Fruit fly (Drosophila melanogaster): ENCODE measurements around the gene CG11570.

The CG11570 gene

DNA sequence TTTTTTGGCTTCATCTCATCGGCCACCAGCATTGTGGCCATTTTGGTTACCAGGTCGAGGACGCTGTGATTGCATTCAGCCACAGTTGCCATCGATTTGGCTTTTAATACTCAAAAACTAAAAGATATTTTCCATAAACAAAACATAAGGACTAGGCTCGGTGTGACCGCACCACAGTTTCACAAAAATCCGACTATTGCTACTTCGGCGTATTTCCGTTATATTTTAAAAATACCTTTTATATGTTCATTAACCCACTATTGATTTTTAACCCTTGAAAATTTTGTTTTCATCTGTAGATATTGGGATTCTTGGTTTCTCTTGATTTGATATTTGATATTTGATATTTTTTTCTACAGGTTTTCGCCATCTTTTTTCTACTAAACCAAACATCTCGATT is 40.4 kb upstream of the CG11570 start, which contains the start of gene Grip163 (continued):
- TF ChIP-seq Med (GFP tag), result no peak
- no peak for TF ChIP-seq ac (GFP tag; optimal IDR thresholded peaks at IDR 0.05)
- no peak for TF ChIP-seq Dad (GFP tag; optimal IDR thresholded peaks at IDR 0.05)
- TF ChIP-seq C15 (GFP tag; IDR thresholded peaks at IDR 0.05), result no peak
- no peak for TF ChIP-seq Lim3 (GFP tag; IDR thresholded peaks at IDR 0.05)
- TF ChIP-seq onecut (GFP tag; IDR thresholded peaks at IDR 0.05), result peak; percentile 78
- no peak for TF ChIP-seq Hsf (GFP tag; optimal IDR thresholded peaks at IDR 0.05)
- no peak for TF ChIP-seq Rx (GFP tag; IDR thresholded peaks at IDR 0.05)
- TF ChIP-seq CG4707 (GFP tag; optimal IDR thresholded peaks at IDR 0.05), result no peak
- no peak for TF ChIP-seq CG13424 (tag; optimal IDR thresholded peaks at IDR 0.05)
- TF ChIP-seq Bgb (GFP tag; IDR thresholded peaks at IDR 0.05; ENCODE audit: partially characterized antibody), result no peak
- no peak for TF ChIP-seq CG14050 (GFP tag; IDR thresholded peaks at IDR 0.05)
- TF ChIP-seq gcm (GFP tag; optimal IDR thresholded peaks at IDR 0.05), result no peak
- peak; percentile 70 for TF ChIP-seq gfzf (GFP tag; optimal IDR thresholded peaks at IDR 0.05)
- no peak for TF ChIP-seq dysf (GFP tag; IDR thresholded peaks at IDR 0.05)
- no peak for TF ChIP-seq yki (optimal IDR thresholded peaks at IDR 0.05)
- no peak for TF ChIP-seq CG34376 (GFP tag; optimal IDR thresholded peaks at IDR 0.05)
- no peak for TF ChIP-seq CG6813 (GFP tag; optimal IDR thresholded peaks at IDR 0.05)
- TF ChIP-seq CG1529 (GFP tag; optimal IDR thresholded peaks at IDR 0.05), result no peak
- no peak for TF ChIP-seq MTF-1 (GFP tag; optimal IDR thresholded peaks at IDR 0.05; ENCODE audit: borderline replicate concordance)
- no peak for TF ChIP-seq sc (optimal IDR thresholded peaks at IDR 0.05)
- no peak for TF ChIP-seq sc (GFP tag; optimal IDR thresholded peaks at IDR 0.05)
- no peak for TF ChIP-seq bbx (GFP tag; IDR thresholded peaks at IDR 0.05; ENCODE audit: partially characterized antibody)
- no peak for TF ChIP-seq CG16813 (GFP tag; IDR thresholded peaks at IDR 0.05; ENCODE audit: partially characterized antibody)
- TF ChIP-seq CG5245 (GFP tag; optimal IDR thresholded peaks at IDR 0.05), result no peak

DNA sequence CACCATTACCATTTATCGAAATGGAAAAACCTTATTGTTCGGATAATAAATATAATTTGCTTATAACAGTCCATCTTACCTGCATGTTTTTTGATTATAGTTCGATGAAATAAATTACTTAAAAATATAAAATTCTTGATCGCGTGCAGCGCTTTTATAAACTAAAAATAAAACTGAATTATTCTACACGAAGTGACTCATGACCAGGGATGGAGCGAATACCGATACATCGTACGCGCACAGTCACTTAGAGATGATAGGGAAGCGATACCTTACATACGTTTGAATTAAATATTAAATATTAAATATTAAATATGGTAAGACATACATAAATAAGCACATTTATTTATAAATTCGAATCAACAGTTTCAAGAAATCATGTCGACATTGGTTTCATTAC is 35.4 kb upstream of the CG11570 start, which contains the start of gene viaf:
Gene viaf (minus strand): TSS at position 220 of the 400 bp plus-strand sequence.
- TF ChIP-seq CG15514 (GFP tag; optimal IDR thresholded peaks at IDR 0.05) (peak; percentile 83), dati (GFP tag; IDR thresholded peaks at IDR 0.05) (no peak), CG12942 (GFP tag; optimal IDR thresholded peaks at IDR 0.05) (peak; percentile 42), Adf1 (GFP tag; IDR thresholded peaks at IDR 0.05) (peak; percentile 18; the same call in 1 of the 2 replicates), CG4617 (GFP tag; optimal IDR thresholded peaks at IDR 0.05; ENCODE audit: borderline replicate concordance) (peak; percentile 88), lmd (GFP tag; IDR thresholded peaks at IDR 0.05) (peak; percentile 45; the same call in 1 of the 2 replicates), NFAT (GFP tag; IDR thresholded peaks at IDR 0.05) (peak; percentile 64), al (GFP tag; IDR thresholded peaks at IDR 0.05) (peak; percentile 49), sisA (GFP tag; IDR thresholded peaks at IDR 0.05) (peak; percentile 35; the same call in 1 of the 2 replicates), Ptx1 (GFP tag; IDR thresholded peaks at IDR 0.05) (peak; percentile 30; the same call in 1 of the 2 replicates), Lhr (GFP tag; optimal IDR thresholded peaks at IDR 0.05) (no peak), ap (GFP tag; IDR thresholded peaks at IDR 0.05) (0 out of 2 replicates have a peak, but pooled peaks have one; percentile 7), luna (GFP tag; optimal IDR thresholded peaks at IDR 0.05) (peak; percentile 2), Elba2 (GFP tag; optimal IDR thresholded peaks at IDR 0.05) (no peak), CG31441 (GFP tag; IDR thresholded peaks at IDR 0.05) (no peak; the same call in 1 of the 2 replicates), Ets97D (GFP tag; optimal IDR thresholded peaks at IDR 0.05) (peak; percentile 23), CG2120 (GFP tag; optimal IDR thresholded peaks at IDR 0.05) (peak; percentile 62), BEAF-32 (GFP tag; optimal IDR thresholded peaks at IDR 0.05) (peak; percentile 88), CG14441 (GFP tag; IDR thresholded peaks at IDR 0.05) (peak; percentile 30), aop (GFP tag; IDR thresholded peaks at IDR 0.05) (peak; percentile 22; the same call in 1 of the 2 replicates), unc-4 (GFP tag; IDR thresholded peaks at IDR 0.05; ENCODE audit: partially characterized antibody) (peak; percentile 91), B-H1 (GFP tag; IDR thresholded peaks at IDR 0.05) (peak; percentile 16; the same call in 1 of the 3 replicates), Xbp1 (GFP tag; optimal IDR thresholded peaks at IDR 0.05) (peak; percentile 78), Chrac-16 (GFP tag; optimal IDR thresholded peaks at IDR 0.05) (peak; percentile 53), Hsf (GFP tag; optimal IDR thresholded peaks at IDR 0.05) (peak; percentile 45), hkb (optimal IDR thresholded peaks at IDR 0.05) (no peak), hkb (GFP tag; IDR thresholded peaks at IDR 0.05) (peak; percentile 66), Hr39 (optimal IDR thresholded peaks at IDR 0.05) (no peak), CG17829 (tag; optimal IDR thresholded peaks at IDR 0.05) (peak; percentile 81)

All from whole organism, embryonic.